Fruit fly (Drosophila melanogaster) whole organism, pupa: ENCODE results near the gene CG11964.

Experiments
- CG10348 ChIP-seq: fragments of 200-800 bp; sonication (Bioruptor generic); IDR thresholded peaks from 2 replicates; pipeline ENCODE4 v1.3.6; 2022; ENCODE audit warnings: missing biosample characterization, missing genetic modification characterization
- CG12605 ChIP-seq: fragments of 200-800 bp; sonication (Bioruptor generic); IDR thresholded peaks from 2 replicates; pipeline ENCODE4 v1.3.6; 2022; ENCODE audit warnings: missing biosample characterization, missing genetic modification characterization
- CG34367 ChIP-seq: fragments of 200-800 bp; sonication (Bioruptor generic); optimal IDR thresholded peaks from 2 replicates; lab custom pipeline; 2018; ENCODE audit warnings: missing biosample characterization, mild to moderate bottlenecking, missing genetic modification characterization
- CG8301 ChIP-seq: fragments of 200-800 bp; sonication (Bioruptor generic); optimal IDR thresholded peaks from 2 replicates; lab custom pipeline; 2018; ENCODE audit warnings: missing biosample characterization, mild to moderate bottlenecking, missing genetic modification characterization
- CG9948 ChIP-seq: fragments of 200-800 bp; sonication (Bioruptor generic); optimal IDR thresholded peaks from 2 replicates; lab custom pipeline; 2018; ENCODE audit warnings: missing biosample characterization, mild to moderate bottlenecking, missing genetic modification characterization, moderate library complexity
- Ets98B ChIP-seq: fragments of 200-800 bp; sonication (Bioruptor generic); IDR thresholded peaks from 2 replicates; pipeline ENCODE4 v1.3.6; 2022; ENCODE audit warnings: missing biosample characterization, missing genetic modification characterization
- Snoo ChIP-seq: fragments of 200-800 bp; sonication (Bioruptor generic); optimal IDR thresholded peaks from 3 replicates; lab custom pipeline; 2017; ENCODE audit warnings: missing biosample characterization, mild to moderate bottlenecking, missing genetic modification characterization, inconsistent platforms

DNA sequence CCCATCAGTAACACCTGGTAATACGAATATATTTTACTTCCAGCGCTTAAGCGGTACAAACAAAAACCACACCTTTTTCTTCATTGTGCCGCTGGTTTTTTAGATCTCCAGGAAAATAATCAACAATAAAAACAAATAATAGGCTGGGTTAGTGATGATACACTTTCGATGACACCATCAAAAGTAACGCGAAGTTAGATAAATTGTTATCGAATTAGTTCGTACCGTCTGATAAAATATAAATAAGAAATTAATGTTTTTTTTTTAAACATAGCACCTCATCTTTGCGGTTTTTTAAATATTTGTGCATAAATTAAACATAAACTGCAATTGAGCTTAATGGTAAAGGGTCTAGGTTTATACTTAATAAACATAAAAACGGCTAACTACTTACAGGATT lies 39.3 kb upstream of the CG11964 start, which contains the start of gene RagA-B:
- no peak for TF ChIP-seq CG8301 (tag; lab: Kevin White, UChicago)
- TF ChIP-seq CG9948 (tag; lab: Kevin White, UChicago): no peak
- TF ChIP-seq CG12605 (GFP tag; lab: Robert Waterston, UW): no peak
- TF ChIP-seq Snoo (tag; lab: Kevin White, UChicago): no peak
- TF ChIP-seq CG34367 (tag; lab: Kevin White, UChicago): no peak
- no peak for TF ChIP-seq Ets98B
- TF ChIP-seq CG10348 (GFP tag; lab: Robert Waterston, UW): no peak
